Worm (Caenorhabditis elegans): ENCODE results near the gene Y38F1A.8.

DNA sequence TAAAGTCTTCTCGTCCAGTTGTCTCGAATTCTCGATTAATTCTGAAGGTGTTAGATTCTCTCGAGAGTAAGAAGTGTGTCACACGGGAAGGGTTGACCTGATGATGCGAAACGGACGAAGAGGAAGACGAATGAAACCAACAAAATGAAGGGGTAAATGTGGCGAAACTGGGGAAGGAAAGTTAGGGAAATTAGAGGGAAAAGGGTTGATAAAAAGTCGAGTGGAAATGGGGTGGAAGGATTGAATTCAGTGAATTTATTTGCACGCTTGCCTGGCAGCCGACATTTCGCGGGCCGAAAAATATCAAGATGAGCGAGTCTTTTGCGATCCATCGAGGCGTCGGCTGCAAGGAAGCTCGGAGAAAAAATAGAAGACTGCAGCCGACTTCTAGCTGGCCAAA is 52.5 kb downstream of the Y38F1A.8 start, which contains the start of gene F58G1.7:
- TF ChIP-seq mel-28 (tag; optimal IDR thresholded peaks at IDR 0.05; ENCODE audit: borderline replicate concordance) (no peak), ztf-18 (tag; optimal IDR thresholded peaks at IDR 0.05) (no peak), hrde-1 (tag; optimal IDR thresholded peaks at IDR 0.05; ENCODE audit: borderline replicate concordance) (no peak), madf-3 (GFP tag; IDR thresholded peaks at IDR 0.05) (no peak), Y79H2A.3 (GFP tag; conservative IDR thresholded peaks at IDR 0.05) (no peak)

Data from whole organism, young adult.